Worm (Caenorhabditis elegans) whole organism, mixed stage, embryonic: Measurements from ENCODE around the gene F58H7.5.

Experiments
- elt-1 ChIP-seq: sonication (generic microtip); optimal IDR thresholded peaks from 2 replicates; lab custom pipeline; 2017; ENCODE audit warnings: missing genetic modification characterization, mild to moderate bottlenecking, missing compliant biosample characterization, antibody characterized with exemption, moderate library complexity, borderline replicate concordance; ENCODE audit not compliant: insufficient read depth
- elt-3 ChIP-seq: fragments of 150-350 bp; optimal IDR thresholded peaks from 2 replicates; lab custom pipeline; 2014; ENCODE audit warnings: missing biosample characterization, missing genetic modification characterization
- nhr-237 ChIP-seq: fragments of 150-350 bp; optimal IDR thresholded peaks from 2 replicates; lab custom pipeline; 2014; ENCODE audit warnings: missing biosample characterization, missing genetic modification characterization
- nhr-28 ChIP-seq: fragments of 150-350 bp; optimal IDR thresholded peaks from 2 replicates; lab custom pipeline; 2014; ENCODE audit warnings: missing biosample characterization, missing genetic modification characterization
- nhr-76 ChIP-seq: sonication (generic microtip); optimal IDR thresholded peaks from 2 replicates; lab custom pipeline; 2017; ENCODE audit warnings: missing biosample characterization, missing genetic modification characterization
- unc-120 ChIP-seq: sonication (generic microtip); optimal IDR thresholded peaks from 2 replicates; lab custom pipeline; 2017; ENCODE audit warnings: missing genetic modification characterization, missing compliant biosample characterization; ENCODE audit not compliant: poor library complexity, severe bottlenecking
- unc-39 ChIP-seq: fragments of 150-350 bp; optimal IDR thresholded peaks from 2 replicates; lab custom pipeline; 2014; ENCODE audit warnings: missing biosample characterization, missing genetic modification characterization
- unc-62 ChIP-seq: fragments of 150-350 bp; optimal IDR thresholded peaks from 2 replicates; lab custom pipeline; 2014; ENCODE audit warnings: missing biosample characterization, missing genetic modification reagents, missing genetic modification characterization

DNA sequence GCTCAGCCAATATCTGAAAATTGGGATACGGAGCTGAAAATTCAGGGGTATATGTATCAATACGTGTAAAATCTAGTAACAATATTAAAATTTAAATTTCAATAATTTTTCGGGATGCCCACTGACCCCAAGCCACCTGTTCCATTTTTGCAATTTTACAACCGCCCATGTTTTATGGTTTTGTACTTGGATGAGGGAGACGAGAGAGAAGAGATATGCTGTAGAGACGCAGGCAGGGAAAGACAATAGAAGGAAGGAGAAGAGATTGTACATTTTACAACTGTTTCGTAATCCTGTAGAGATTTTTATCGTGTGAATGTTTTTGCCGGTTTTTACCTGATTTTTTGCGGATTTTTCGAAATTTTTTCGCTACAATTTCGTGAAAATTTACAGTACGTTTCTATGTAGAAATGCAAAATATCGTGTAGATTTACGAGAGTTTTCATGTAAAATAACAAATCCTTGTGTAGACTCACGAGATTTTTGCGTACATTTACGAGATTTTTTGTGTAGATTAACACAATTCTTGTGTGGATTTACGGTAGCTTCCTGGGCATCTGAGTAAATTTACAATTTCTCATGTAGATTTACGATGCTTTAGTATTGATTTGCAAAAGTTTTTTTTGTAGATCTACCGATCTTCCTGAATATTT is 30.3 kb downstream of the F58H7.5 start:
- TF ChIP-seq elt-1 (peak; percentile 4), nhr-237 (tag; lab: Kevin White, UChicago) (no peak), unc-39 (tag; lab: Kevin White, UChicago) (no peak), unc-120 (no peak), nhr-28 (tag; lab: Kevin White, UChicago) (no peak), nhr-76 (tag; lab: Kevin White, UChicago) (no peak), elt-3 (tag; lab: Kevin White, UChicago) (no peak), unc-62 (GFP tag; lab: Kevin White, UChicago) (no peak)
